Fruit fly (Drosophila melanogaster): ENCODE results near the gene CG10748.
A peak's percentile ranks its signal among the peaks of the same experiment; 100 is the strongest.

The CG10748 gene

dm6 chr3L:13015823-13016465 is 43.8 kb upstream of the CG10748 start, which contains the start of gene CG11267 (continued):
- peak; percentile 64 for TF ChIP-seq emc (GFP tag; optimal IDR thresholded peaks at IDR 0.05)
- peak; percentile 95 for TF ChIP-seq Rfx (GFP tag; IDR thresholded peaks at IDR 0.05)
- TF ChIP-seq Hr3 (GFP tag; optimal IDR thresholded peaks at IDR 0.05), result peak; percentile 61
- TF ChIP-seq CG2712 (tag; optimal IDR thresholded peaks at IDR 0.05), result peak; percentile 83
- TF ChIP-seq Dfd (GFP tag; optimal IDR thresholded peaks at IDR 0.05), result no peak
- no peak; the same call in none of the 2 replicates for TF ChIP-seq dimm (GFP tag; IDR thresholded peaks at IDR 0.05)
- no peak for TF ChIP-seq CG13287 (GFP tag; IDR thresholded peaks at IDR 0.05; ENCODE audit: partially characterized antibody)
- TF ChIP-seq fd64A (GFP tag; optimal IDR thresholded peaks at IDR 0.05), result no peak
- peak; percentile 94 for TF ChIP-seq otp (GFP tag; IDR thresholded peaks at IDR 0.05)
- TF ChIP-seq Pdp1 (GFP tag; optimal IDR thresholded peaks at IDR 0.05), result peak; percentile 77 to 99
- no peak for TF ChIP-seq Neu2 (GFP tag; optimal IDR thresholded peaks at IDR 0.05; ENCODE audit: borderline replicate concordance)
- 0 out of 3 replicates have a peak, but pooled peaks have one; percentile 21 for TF ChIP-seq Doc3 (GFP tag; IDR thresholded peaks at IDR 0.05; ENCODE audit: partially characterized antibody)
- TF ChIP-seq CG11398 (GFP tag; optimal IDR thresholded peaks at IDR 0.05), result peak; percentile 47
- peak; percentile 72 for TF ChIP-seq CG15011 (GFP tag; optimal IDR thresholded peaks at IDR 0.05)
- peak; percentile 80 for TF ChIP-seq zfh2 (GFP tag; optimal IDR thresholded peaks at IDR 0.05)
- peak; percentile 1 for TF ChIP-seq psq (GFP tag; optimal IDR thresholded peaks at IDR 0.05)
- TF ChIP-seq zen2 (GFP tag; IDR thresholded peaks at IDR 0.05; ENCODE audit: partially characterized antibody), result peak; percentile 53; the same call in 1 of the 3 replicates
- peak; percentile 46; the same call in 1 of the 2 replicates for TF ChIP-seq gt (GFP tag; IDR thresholded peaks at IDR 0.05)
- peak; percentile 94 for TF ChIP-seq Ada2b (GFP tag; IDR thresholded peaks at IDR 0.05)
- peak; percentile 27 for TF ChIP-seq disco-r (GFP tag; optimal IDR thresholded peaks at IDR 0.05)
- peak; percentile 19 for TF ChIP-seq CG18011 (GFP tag; optimal IDR thresholded peaks at IDR 0.05)
- TF ChIP-seq CHES-1-like (GFP tag; optimal IDR thresholded peaks at IDR 0.05), result peak; percentile 73
- peak; percentile 82 for TF ChIP-seq CG6175 (GFP tag; IDR thresholded peaks at IDR 0.05)
- TF ChIP-seq HHEX (GFP tag; optimal IDR thresholded peaks at IDR 0.05), result peak; percentile 87
- TF ChIP-seq CG12744 (GFP tag; optimal IDR thresholded peaks at IDR 0.05), result peak; percentile 79
- peak; percentile 73 for TF ChIP-seq CG18619 (GFP tag; optimal IDR thresholded peaks at IDR 0.05)
- peak; percentile 33 for TF ChIP-seq ERR (GFP tag; optimal IDR thresholded peaks at IDR 0.05)
- TF ChIP-seq mirr (GFP tag; optimal IDR thresholded peaks at IDR 0.05), result peak; percentile 90
- peak; percentile 59 for TF ChIP-seq CrebB (tag; optimal IDR thresholded peaks at IDR 0.05)
- TF ChIP-seq hkb (optimal IDR thresholded peaks at IDR 0.05), result no peak
- TF ChIP-seq hkb (GFP tag; IDR thresholded peaks at IDR 0.05), result peak; percentile 94
- peak; percentile 47 for TF ChIP-seq repo (GFP tag; optimal IDR thresholded peaks at IDR 0.05)
- peak; percentile 68 for TF ChIP-seq CG6765 (GFP tag; optimal IDR thresholded peaks at IDR 0.05)
- peak; percentile 86 for TF ChIP-seq CG3726 (GFP tag; IDR thresholded peaks at IDR 0.05)
- TF ChIP-seq Sry-δ (GFP tag; optimal IDR thresholded peaks at IDR 0.05), result peak; percentile 32
- peak; percentile 45 for TF ChIP-seq CG33557 (GFP tag; optimal IDR thresholded peaks at IDR 0.05)
- peak; percentile 80 for TF ChIP-seq Side (GFP tag; optimal IDR thresholded peaks at IDR 0.05)
- TF ChIP-seq dysf (GFP tag; IDR thresholded peaks at IDR 0.05), result peak; percentile 94
- TF ChIP-seq CG4328 (GFP tag; optimal IDR thresholded peaks at IDR 0.05), result peak; percentile 86
- peak; percentile 48 for TF ChIP-seq Usf (GFP tag; optimal IDR thresholded peaks at IDR 0.05)
- peak; percentile 53 for TF ChIP-seq org-1 (GFP tag; optimal IDR thresholded peaks at IDR 0.05)
- TF ChIP-seq gcm2 (GFP tag; optimal IDR thresholded peaks at IDR 0.05), result no peak
- TF ChIP-seq Jarid2 (GFP tag; optimal IDR thresholded peaks at IDR 0.05), result peak; percentile 44
- TF ChIP-seq CG32772 (GFP tag; IDR thresholded peaks at IDR 0.05), result peak; percentile 90
- no peak for TF ChIP-seq CG14965 (GFP tag; optimal IDR thresholded peaks at IDR 0.05; ENCODE audit: borderline replicate concordance)
- TF ChIP-seq CG14050 (GFP tag; IDR thresholded peaks at IDR 0.05), result peak; percentile 71; the same call in 2 of the 3 replicates
- peak; percentile 92 for TF ChIP-seq Taf1 (GFP tag; IDR thresholded peaks at IDR 0.05)
- peak; percentile 55 to 79 for TF ChIP-seq chif (GFP tag; optimal IDR thresholded peaks at IDR 0.05)
- peak; percentile 65 for TF ChIP-seq Vsx1 (GFP tag; optimal IDR thresholded peaks at IDR 0.05)
- TF ChIP-seq jigr1 (GFP tag; IDR thresholded peaks at IDR 0.05), result peak; percentile 5; the same call in 1 of the 3 replicates

Measured in whole organism, embryonic.